Fruit fly (Drosophila melanogaster) whole organism, embryonic: Measurements from ENCODE around the gene Tps1.
A peak's percentile ranks its signal among the peaks of the same experiment; 100 is the strongest.

Experiments used
- Aef1 ChIP-seq: fragments of 200-800 bp; sonication (Bioruptor generic); IDR thresholded peaks from 3 replicates; pipeline ENCODE4 v1.3.6; 2022; ENCODE audit warnings: missing biosample characterization, missing genetic modification characterization
- Atf-2 ChIP-seq: fragments of 200-800 bp; sonication (Bioruptor generic); optimal IDR thresholded peaks from 2 replicates; lab custom pipeline; 2016; ENCODE audit warnings: missing biosample characterization, missing genetic modification characterization
- Bgb ChIP-seq: fragments of 200-800 bp; sonication (Bioruptor generic); IDR thresholded peaks from 2 replicates; pipeline ENCODE4 v1.3.6; 2022; ENCODE audit warnings: missing biosample characterization, missing genetic modification characterization; ENCODE audit not compliant: partially characterized antibody
- CG10431 ChIP-seq: fragments of 200-800 bp; sonication (Bioruptor generic); optimal IDR thresholded peaks from 3 replicates; lab custom pipeline; 2018; ENCODE audit warnings: missing biosample characterization, mild to moderate bottlenecking, missing genetic modification characterization
- CG10543 ChIP-seq: fragments of 200-800 bp; sonication (Bioruptor generic); optimal IDR thresholded peaks from 3 replicates; lab custom pipeline; 2017; ENCODE audit warnings: missing biosample characterization, mild to moderate bottlenecking, missing genetic modification characterization, moderate library complexity
- CG13287 ChIP-seq: fragments of 200-800 bp; sonication (Bioruptor generic); IDR thresholded peaks from 2 replicates; pipeline ENCODE4 v1.3.6; 2022; ENCODE audit warnings: missing biosample characterization, missing genetic modification characterization; ENCODE audit not compliant: partially characterized antibody
- CG14860 ChIP-seq: fragments of 200-800 bp; sonication (Bioruptor generic); IDR thresholded peaks from 3 replicates; pipeline ENCODE4 v1.3.6; 2022; ENCODE audit warnings: missing biosample characterization, missing genetic modification characterization; ENCODE audit not compliant: partially characterized antibody
- CG15479 ChIP-seq: fragments of 200-800 bp; sonication (Bioruptor generic); optimal IDR thresholded peaks from 3 replicates; lab custom pipeline; 2019; ENCODE audit warnings: missing biosample characterization, mild to moderate bottlenecking, missing genetic modification characterization, moderate library complexity
- CG15514 ChIP-seq: fragments of 200-800 bp; sonication (Bioruptor generic); optimal IDR thresholded peaks from 3 replicates; lab custom pipeline; 2017; ENCODE audit warnings: missing biosample characterization, missing genetic modification characterization, mild to moderate bottlenecking, moderate library complexity, missing genetic modification reagents
- CG15696 ChIP-seq: fragments of 200-800 bp; sonication (Bioruptor generic); optimal IDR thresholded peaks from 2 replicates; lab custom pipeline; 2019; ENCODE audit warnings: missing biosample characterization, mild to moderate bottlenecking, missing genetic modification characterization, moderate library complexity
- CG32532 ChIP-seq: fragments of 200-800 bp; sonication (Bioruptor generic); IDR thresholded peaks from 2 replicates; pipeline ENCODE4 v1.3.6; 2022; ENCODE audit warnings: missing biosample characterization, missing genetic modification characterization
- CG42726 ChIP-seq: fragments of 200-800 bp; sonication (Bioruptor generic); IDR thresholded peaks from 2 replicates; pipeline ENCODE4 v1.3.6; 2022; ENCODE audit warnings: missing biosample characterization, missing genetic modification characterization; ENCODE audit not compliant: partially characterized antibody
- CG4404 ChIP-seq: fragments of 200-800 bp; sonication (Bioruptor generic); IDR thresholded peaks from 2 replicates; pipeline ENCODE4 v1.3.6; 2022; ENCODE audit warnings: missing biosample characterization, missing genetic modification characterization
- CG6272 ChIP-seq: fragments of 200-800 bp; sonication (Bioruptor generic); IDR thresholded peaks from 2 replicates; pipeline ENCODE4 v1.3.6; 2022; ENCODE audit warnings: missing biosample characterization, missing genetic modification characterization
- CG6765 ChIP-seq: fragments of 200-800 bp; sonication (Bioruptor generic); optimal IDR thresholded peaks from 3 replicates; lab custom pipeline; 2017; ENCODE audit warnings: missing biosample characterization, mild to moderate bottlenecking, missing genetic modification characterization
- CG7839 ChIP-seq: fragments of 200-800 bp; sonication (Bioruptor generic); optimal IDR thresholded peaks from 3 replicates; lab custom pipeline; 2018; ENCODE audit warnings: missing biosample characterization, mild to moderate bottlenecking, missing genetic modification characterization, moderate library complexity
- CG9437 ChIP-seq: fragments of 200-800 bp; sonication (Bioruptor generic); optimal IDR thresholded peaks from 2 replicates; lab custom pipeline; 2018; ENCODE audit warnings: missing biosample characterization, mild to moderate bottlenecking, missing genetic modification characterization
- D19A ChIP-seq: fragments of 200-800 bp; optimal IDR thresholded peaks from 3 replicates; lab custom pipeline; 2019; ENCODE audit warnings: missing biosample characterization, mild to moderate bottlenecking, missing genetic modification characterization, moderate library complexity
- Dref ChIP-seq: fragments of 200-800 bp; sonication (Bioruptor generic); IDR thresholded peaks from 2 replicates; pipeline ENCODE4 v1.3.6; 2022; ENCODE audit warnings: missing biosample characterization, missing genetic modification characterization
- Hr78 ChIP-seq, 2 experiments: fragments of 200-800 bp in 1 of 2; fragments of >200 bp in 1 of 2; sonication (Bioruptor generic) in 1 of 2; optimal IDR thresholded peaks; 2 replicates each; lab custom pipeline; 2017 to 2019; ENCODE audit warnings: missing biosample characterization in 2 of 2, missing genetic modification characterization in 2 of 2, mild to moderate bottlenecking in 1 of 2, moderate library complexity in 1 of 2
- Hsf ChIP-seq: fragments of 200-800 bp; sonication (Bioruptor generic); optimal IDR thresholded peaks from 3 replicates; lab custom pipeline; 2016; ENCODE audit warnings: missing biosample characterization, missing genetic modification characterization
- MESR4 ChIP-seq: fragments of 200-800 bp; sonication (Bioruptor generic); optimal IDR thresholded peaks from 2 replicates; lab custom pipeline; 2018; ENCODE audit warnings: missing biosample characterization, mild to moderate bottlenecking, missing genetic modification characterization, moderate library complexity
- Med ChIP-seq: fragments of 200-800 bp; sonication (Bioruptor generic); peaks from one replicate; lab custom pipeline; 2016; ENCODE audit warnings: missing biosample characterization, missing genetic modification characterization, mild to moderate bottlenecking, inconsistent platforms, moderate library complexity
- Mes4 ChIP-seq: fragments of 200-800 bp; sonication (Bioruptor generic); optimal IDR thresholded peaks from 2 replicates; lab custom pipeline; 2016; ENCODE audit warnings: missing biosample characterization, missing genetic modification characterization
- Nf-YC ChIP-seq: fragments of 200-800 bp; optimal IDR thresholded peaks from 3 replicates; lab custom pipeline; 2019; ENCODE audit warnings: missing biosample characterization, mild to moderate bottlenecking, missing genetic modification characterization, moderate library complexity
- Sry-β ChIP-seq: fragments of 200-800 bp; sonication (Bioruptor generic); optimal IDR thresholded peaks from 2 replicates; lab custom pipeline; 2018; ENCODE audit warnings: missing biosample characterization, mild to moderate bottlenecking, missing genetic modification characterization, moderate library complexity
- aop ChIP-seq: fragments of 200-800 bp; sonication (Bioruptor generic); IDR thresholded peaks from 2 replicates; pipeline ENCODE4 v1.3.6; 2022; ENCODE audit warnings: missing biosample characterization, missing genetic modification characterization
- ato ChIP-seq: fragments of 200-800 bp; sonication (Bioruptor generic); IDR thresholded peaks from 2 replicates; pipeline ENCODE4 v1.3.6; 2022; ENCODE audit warnings: missing biosample characterization, missing genetic modification characterization; ENCODE audit not compliant: partially characterized antibody
- bbx ChIP-seq: fragments of 200-800 bp; sonication (Bioruptor generic); IDR thresholded peaks from 2 replicates; pipeline ENCODE4 v1.3.6; 2022; ENCODE audit warnings: missing biosample characterization, missing genetic modification characterization; ENCODE audit not compliant: partially characterized antibody
- chm ChIP-seq: fragments of 200-800 bp; sonication (Bioruptor generic); IDR thresholded peaks from 2 replicates; pipeline ENCODE4 v1.3.6; 2022; ENCODE audit warnings: missing biosample characterization, missing genetic modification characterization
- corto ChIP-seq: fragments of 200-800 bp; sonication (Bioruptor generic); optimal IDR thresholded peaks from 2 replicates; lab custom pipeline; 2016; ENCODE audit warnings: missing biosample characterization, mild to moderate bottlenecking, missing genetic modification characterization, moderate library complexity
- crol ChIP-seq: fragments of 200-800 bp; sonication (Bioruptor generic); IDR thresholded peaks from 2 replicates; pipeline ENCODE4 v1.3.6; 2022; ENCODE audit warnings: missing biosample characterization, missing genetic modification characterization
- danr ChIP-seq: fragments of 200-800 bp; sonication (Bioruptor generic); IDR thresholded peaks from 2 replicates; pipeline ENCODE4 v1.3.6; 2022; ENCODE audit warnings: missing biosample characterization, missing genetic modification characterization
- ems ChIP-seq: fragments of 200-800 bp; sonication (Bioruptor generic); optimal IDR thresholded peaks from 3 replicates; lab custom pipeline; 2016; ENCODE audit warnings: missing biosample characterization, missing genetic modification characterization
- eve ChIP-seq, 2 experiments: fragments of >200 bp; optimal IDR thresholded peaks; 2 replicates each; lab custom pipeline; 2017; ENCODE audit warnings: missing biosample characterization in 2 of 2, missing genetic modification characterization in 2 of 2
- grn ChIP-seq: fragments of 200-800 bp; sonication (Bioruptor generic); optimal IDR thresholded peaks from 3 replicates; lab custom pipeline; 2017; ENCODE audit warnings: missing biosample characterization, missing genetic modification characterization
- h ChIP-seq: fragments of >200 bp; optimal IDR thresholded peaks from 2 replicates; lab custom pipeline; 2017
- inv ChIP-seq: fragments of 200-800 bp; sonication (Bioruptor generic); IDR thresholded peaks from 2 replicates; pipeline ENCODE4 v1.3.6; 2022; ENCODE audit warnings: missing biosample characterization, missing genetic modification characterization; ENCODE audit not compliant: partially characterized antibody
- jumu ChIP-seq: fragments of 200-800 bp; sonication (Bioruptor generic); optimal IDR thresholded peaks from 3 replicates; lab custom pipeline; 2016; ENCODE audit warnings: missing biosample characterization, missing genetic modification characterization
- kni ChIP-seq: fragments of 200-800 bp; sonication (Bioruptor generic); optimal IDR thresholded peaks from 3 replicates; lab custom pipeline; 2017; ENCODE audit warnings: mild to moderate bottlenecking, missing biosample characterization, missing genetic modification reagents, missing genetic modification characterization
- onecut ChIP-seq: fragments of 200-800 bp; sonication (Bioruptor generic); IDR thresholded peaks from 2 replicates; pipeline ENCODE4 v1.3.6; 2022; ENCODE audit warnings: missing biosample characterization, missing genetic modification characterization
- pho ChIP-seq: fragments of 200-800 bp; sonication (Bioruptor generic); optimal IDR thresholded peaks from 2 replicates; lab custom pipeline; 2016; ENCODE audit warnings: missing biosample characterization, missing genetic modification characterization
- sens ChIP-seq: fragments of 200-800 bp; sonication (Bioruptor generic); peaks from one replicate; lab custom pipeline; 2016; ENCODE audit warnings: missing biosample characterization, missing genetic modification characterization
- sr ChIP-seq: fragments of 200-800 bp; sonication (Bioruptor generic); IDR thresholded peaks from 3 replicates; pipeline ENCODE4 v1.3.6; 2022; ENCODE audit warnings: missing biosample characterization, missing genetic modification characterization
- tll ChIP-seq, 2 experiments: fragments of 200-800 bp in 1 of 2; fragments of >200 bp in 1 of 2; sonication (Bioruptor generic) in 1 of 2; optimal IDR thresholded peaks; 2 replicates each; lab custom pipeline; 2017 to 2019; ENCODE audit warnings: missing biosample characterization in 2 of 2, missing genetic modification characterization in 2 of 2, mild to moderate bottlenecking in 1 of 2, moderate library complexity in 1 of 2
- trem ChIP-seq: fragments of 200-800 bp; optimal IDR thresholded peaks from 3 replicates; lab custom pipeline; 2019; ENCODE audit warnings: missing biosample characterization, mild to moderate bottlenecking, missing genetic modification characterization, moderate library complexity
- yki ChIP-seq: fragments of >200 bp; optimal IDR thresholded peaks from 3 replicates; lab custom pipeline; 2018
- zen ChIP-seq: fragments of 200-800 bp; sonication (Bioruptor generic); optimal IDR thresholded peaks from 3 replicates; lab custom pipeline; 2018; ENCODE audit warnings: missing biosample characterization, mild to moderate bottlenecking, missing genetic modification characterization, moderate library complexity
- zen2 ChIP-seq: fragments of 200-800 bp; sonication (Bioruptor generic); IDR thresholded peaks from 3 replicates; pipeline ENCODE4 v1.3.6; 2022; ENCODE audit warnings: missing biosample characterization, missing genetic modification characterization; ENCODE audit not compliant: partially characterized antibody

The Tps1 gene

dm6 chr2L:4377747-4378146 is 10.4 kb upstream of the Tps1 start:
- TF ChIP-seq Aef1, result no peak
- no peak for TF ChIP-seq Nf-YC (tag; lab: Kevin White, UChicago)
- TF ChIP-seq Sry-β (GFP tag; lab: Kevin White, UChicago), result no peak
- no peak for TF ChIP-seq CG6765 (GFP tag; lab: Kevin White, UChicago)
- no peak for TF ChIP-seq Atf-2 (GFP tag; lab: Kevin White, UChicago)
- TF ChIP-seq aop, result 0 out of 2 replicates have a peak, but pooled peaks have one; percentile 45
- TF ChIP-seq ems (GFP tag; lab: Kevin White, UChicago), result no peak
- no peak for TF ChIP-seq sr (GFP tag; lab: Robert Waterston, UW)
- TF ChIP-seq CG32532 (GFP tag; lab: Robert Waterston, UW), result no peak
- no peak for TF ChIP-seq CG6272
- peak; percentile 79 for TF ChIP-seq crol (GFP tag; lab: Robert Waterston, UW)
- no peak for TF ChIP-seq pho
- no peak for TF ChIP-seq CG7839 (tag; lab: Kevin White, UChicago)
- no peak for TF ChIP-seq CG42726 (GFP tag; lab: Robert Waterston, UW)
- TF ChIP-seq corto, result no peak
- TF ChIP-seq Hr78 (GFP tag; optimal IDR thresholded peaks at IDR 0.05; lab: Kevin White, UChicago), result peak in 1 of 2 experiments; percentile 69
- no peak for TF ChIP-seq D19A (tag; lab: Kevin White, UChicago)
- TF ChIP-seq Mes4 (GFP tag; lab: Kevin White, UChicago), result no peak
- TF ChIP-seq danr (GFP tag; lab: Robert Waterston, UW), result no peak
- TF ChIP-seq tll (GFP tag; optimal IDR thresholded peaks at IDR 0.05; lab: Kevin White, UChicago), result no peak
- no peak for TF ChIP-seq CG9437 (GFP tag; lab: Kevin White, UChicago)
- no peak for TF ChIP-seq CG4404 (GFP tag; lab: Robert Waterston, UW)
- no peak for TF ChIP-seq jumu (GFP tag; lab: Kevin White, UChicago)

dm6 chr2L:4378380-4378779 is 9.7 kb upstream of the Tps1 start:
- TF ChIP-seq grn (GFP tag; lab: Kevin White, UChicago), result peak; percentile 9
- no peak for TF ChIP-seq yki (lab: Kevin White, UChicago)
- peak in 1 of 2 experiments; percentile 47 for TF ChIP-seq eve (GFP tag; optimal IDR thresholded peaks at IDR 0.05; lab: Kevin White, UChicago)
- TF ChIP-seq onecut (GFP tag; lab: Robert Waterston, UW), result peak; percentile 39; the same call in 1 of the 2 replicates
- no peak for TF ChIP-seq Hsf (GFP tag; lab: Kevin White, UChicago)
- 0 out of 2 replicates have a peak, but pooled peaks have one; percentile 9 for TF ChIP-seq chm (GFP tag; lab: Robert Waterston, UW)
- no peak for TF ChIP-seq h (lab: Kevin White, UChicago)
- peak; percentile 46 for TF ChIP-seq CG15479 (GFP tag; lab: Kevin White, UChicago)
- TF ChIP-seq CG10543, result no peak
- peak; percentile 69 for TF ChIP-seq sens (GFP tag; lab: Kevin White, UChicago)
- peak; percentile 21; the same call in 1 of the 2 replicates for TF ChIP-seq aop
- TF ChIP-seq tll (GFP tag; optimal IDR thresholded peaks at IDR 0.05; lab: Kevin White, UChicago), result peak in 1 of 2 experiments; percentile 87
- no peak for TF ChIP-seq CG10431 (GFP tag; lab: Kevin White, UChicago)
- peak; percentile 68 for TF ChIP-seq zen (tag; lab: Kevin White, UChicago)
- peak; percentile 12 for TF ChIP-seq kni
- TF ChIP-seq CG15696, result peak; percentile 46

dm6 chr2L:4382522-4382921 is 5.6 kb upstream of the Tps1 start, which contains the start of gene CG17612:
Gene CG17612, minus strand, starts transcription at chr2L:4382735.
- TF ChIP-seq MESR4, result peak; percentile 33
- peak; percentile 75 for TF ChIP-seq Bgb (GFP tag; lab: Robert Waterston, UW)
- peak; percentile 5 for TF ChIP-seq CG15514
- TF ChIP-seq zen2 (GFP tag; lab: Robert Waterston, UW), result peak; percentile 67; the same call in 2 of the 3 replicates
- peak; percentile 85 for TF ChIP-seq Dref (GFP tag; lab: Robert Waterston, UW)
- peak; percentile 38 for TF ChIP-seq trem (tag; lab: Kevin White, UChicago)
- TF ChIP-seq CG13287 (GFP tag; lab: Robert Waterston, UW), result peak; percentile 84
- peak; percentile 66 for TF ChIP-seq ato
- peak; percentile 62 for TF ChIP-seq Med
- peak; percentile 29; the same call in 1 of the 2 replicates for TF ChIP-seq inv (GFP tag; lab: Robert Waterston, UW)
- no peak for TF ChIP-seq danr (GFP tag; lab: Robert Waterston, UW)
- TF ChIP-seq bbx (GFP tag; lab: Robert Waterston, UW), result peak; percentile 76
- peak; percentile 72 for TF ChIP-seq CG14860
